Fruit fly (Drosophila melanogaster) whole organism, embryonic: ENCODE results near the gene CG32271.
A peak's percentile ranks its signal among the peaks of the same experiment; 100 is the strongest.

Source experiments
- Ada2b ChIP-seq: fragments of 200-800 bp; sonication (Bioruptor generic); IDR thresholded peaks from 2 replicates; pipeline ENCODE4 v1.3.6; 2022; ENCODE audit warnings: missing biosample characterization, missing genetic modification characterization
- Atf-2 ChIP-seq: fragments of 200-800 bp; sonication (Bioruptor generic); optimal IDR thresholded peaks from 2 replicates; lab custom pipeline; 2016; ENCODE audit warnings: missing biosample characterization, missing genetic modification characterization
- B-H1 ChIP-seq: fragments of 200-800 bp; sonication (Bioruptor generic); IDR thresholded peaks from 3 replicates; pipeline ENCODE4 v1.3.6; 2022; ENCODE audit warnings: missing biosample characterization, missing genetic modification characterization
- BtbVII ChIP-seq: fragments of 200-800 bp; sonication (Bioruptor generic); optimal IDR thresholded peaks from 3 replicates; lab custom pipeline; 2017; ENCODE audit warnings: missing biosample characterization, mild to moderate bottlenecking, missing genetic modification characterization
- CG10274 ChIP-seq: fragments of 200-800 bp; sonication (Bioruptor generic); optimal IDR thresholded peaks from 3 replicates; lab custom pipeline; 2017; ENCODE audit warnings: missing biosample characterization, mild to moderate bottlenecking, missing genetic modification characterization
- CG10366 ChIP-seq: fragments of 200-800 bp; sonication (Bioruptor generic); IDR thresholded peaks from 2 replicates; pipeline ENCODE4 v1.3.6; 2022; ENCODE audit warnings: missing biosample characterization, missing genetic modification characterization
- CG17612 ChIP-seq: fragments of 200-800 bp; sonication (Bioruptor generic); IDR thresholded peaks from 2 replicates; pipeline ENCODE4 v1.3.6; 2022; ENCODE audit warnings: missing biosample characterization, missing genetic modification characterization
- CG2712 ChIP-seq: fragments of 200-800 bp; optimal IDR thresholded peaks from 3 replicates; lab custom pipeline; 2019; ENCODE audit warnings: missing biosample characterization, mild to moderate bottlenecking, missing genetic modification characterization, moderate library complexity
- CG2889 ChIP-seq: fragments of 200-800 bp; sonication (Bioruptor generic); IDR thresholded peaks from 3 replicates; pipeline ENCODE4 v1.3.6; 2022; ENCODE audit warnings: missing biosample characterization, missing genetic modification characterization
- CG30403 ChIP-seq: fragments of 200-800 bp; sonication (Bioruptor generic); optimal IDR thresholded peaks from 3 replicates; lab custom pipeline; 2016; ENCODE audit warnings: missing biosample characterization, missing genetic modification characterization
- CG32772 ChIP-seq: fragments of 200-800 bp; sonication (Bioruptor generic); IDR thresholded peaks from 2 replicates; pipeline ENCODE4 v1.3.6; 2022; ENCODE audit warnings: missing biosample characterization, missing genetic modification characterization
- CG34224 ChIP-seq: fragments of 200-800 bp; sonication (Bioruptor generic); IDR thresholded peaks from 3 replicates; pipeline ENCODE4 v1.3.6; 2022; ENCODE audit warnings: missing biosample characterization, missing genetic modification characterization; ENCODE audit not compliant: partially characterized antibody
- CG34422 ChIP-seq: fragments of 200-800 bp; sonication (Bioruptor generic); IDR thresholded peaks from 3 replicates; pipeline ENCODE4 v1.3.6; 2022; ENCODE audit warnings: missing biosample characterization, missing genetic modification characterization
- CG4730 ChIP-seq: fragments of 200-800 bp; sonication (Bioruptor generic); IDR thresholded peaks from 2 replicates; pipeline ENCODE4 v1.3.6; 2022; ENCODE audit warnings: missing biosample characterization, missing genetic modification characterization
- CG6254 ChIP-seq: fragments of 200-800 bp; sonication (Bioruptor generic); optimal IDR thresholded peaks from 3 replicates; lab custom pipeline; 2017; ENCODE audit warnings: mild to moderate bottlenecking, missing biosample characterization, missing genetic modification reagents, missing genetic modification characterization
- CG6272 ChIP-seq: fragments of 200-800 bp; sonication (Bioruptor generic); IDR thresholded peaks from 2 replicates; pipeline ENCODE4 v1.3.6; 2022; ENCODE audit warnings: missing biosample characterization, missing genetic modification characterization
- CG6683 ChIP-seq: fragments of 200-800 bp; sonication (Bioruptor generic); optimal IDR thresholded peaks from 2 replicates; lab custom pipeline; 2017; ENCODE audit warnings: missing biosample characterization, mild to moderate bottlenecking, missing genetic modification characterization, missing genetic modification reagents
- CG7271 ChIP-seq: fragments of 200-800 bp; sonication (Bioruptor generic); optimal IDR thresholded peaks from 2 replicates; lab custom pipeline; 2018; ENCODE audit warnings: missing biosample characterization, mild to moderate bottlenecking, missing genetic modification characterization, moderate library complexity
- D19B ChIP-seq: fragments of 200-800 bp; sonication (Bioruptor generic); optimal IDR thresholded peaks from 2 replicates; lab custom pipeline; 2017; ENCODE audit warnings: missing biosample characterization, mild to moderate bottlenecking, missing genetic modification characterization
- Dad ChIP-seq: fragments of 200-800 bp; sonication (Bioruptor generic); optimal IDR thresholded peaks from 3 replicates; lab custom pipeline; 2016; ENCODE audit warnings: missing biosample characterization, missing genetic modification characterization
- Doc2 ChIP-seq: fragments of 200-800 bp; sonication (Bioruptor generic); IDR thresholded peaks from 2 replicates; pipeline ENCODE4 v1.3.6; 2022; ENCODE audit warnings: missing biosample characterization, missing genetic modification characterization
- Dref ChIP-seq: fragments of 200-800 bp; sonication (Bioruptor generic); IDR thresholded peaks from 2 replicates; pipeline ENCODE4 v1.3.6; 2022; ENCODE audit warnings: missing biosample characterization, missing genetic modification characterization
- Fer2 ChIP-seq: fragments of 200-800 bp; sonication (Bioruptor generic); optimal IDR thresholded peaks from 2 replicates; lab custom pipeline; 2018; ENCODE audit warnings: missing biosample characterization, mild to moderate bottlenecking, missing genetic modification characterization, moderate library complexity
- MTF-1 ChIP-seq: fragments of 200-800 bp; sonication (Bioruptor generic); optimal IDR thresholded peaks from 2 replicates; lab custom pipeline; 2018; ENCODE audit warnings: missing biosample characterization, mild to moderate bottlenecking, missing genetic modification characterization, borderline replicate concordance
- Med ChIP-seq: fragments of 200-800 bp; sonication (Bioruptor generic); peaks from one replicate; lab custom pipeline; 2016; ENCODE audit warnings: missing biosample characterization, missing genetic modification characterization, mild to moderate bottlenecking, inconsistent platforms, moderate library complexity
- NC2α ChIP-seq: fragments of 200-800 bp; sonication (Bioruptor generic); optimal IDR thresholded peaks from 2 replicates; lab custom pipeline; 2016; ENCODE audit warnings: missing biosample characterization, missing genetic modification characterization
- NK7.1 ChIP-seq: fragments of 200-800 bp; sonication (Bioruptor generic); optimal IDR thresholded peaks from 3 replicates; lab custom pipeline; 2016; ENCODE audit warnings: missing biosample characterization, missing genetic modification characterization
- Neu2 ChIP-seq: fragments of 200-800 bp; sonication (Bioruptor generic); optimal IDR thresholded peaks from 3 replicates; lab custom pipeline; 2016; ENCODE audit warnings: missing biosample characterization, missing genetic modification characterization, borderline replicate concordance
- Oli ChIP-seq: fragments of 200-800 bp; sonication (Bioruptor generic); optimal IDR thresholded peaks from 2 replicates; lab custom pipeline; 2018; ENCODE audit warnings: missing biosample characterization, mild to moderate bottlenecking, missing genetic modification characterization, moderate library complexity
- Optix ChIP-seq: fragments of 200-800 bp; sonication (Bioruptor generic); IDR thresholded peaks from 3 replicates; pipeline ENCODE4 v1.3.6; 2022; ENCODE audit warnings: missing biosample characterization, missing genetic modification characterization
- Pdp1 ChIP-seq, 2 experiments: fragments of 200-800 bp; sonication (Bioruptor generic); optimal IDR thresholded peaks; 3 replicates each; lab custom pipeline; 2016; ENCODE audit warnings: missing biosample characterization in 2 of 2, missing genetic modification characterization in 2 of 2, mild to moderate bottlenecking in 1 of 2, moderate library complexity in 1 of 2
- Sry-δ ChIP-seq: fragments of 200-800 bp; sonication (Bioruptor generic); optimal IDR thresholded peaks from 2 replicates; lab custom pipeline; 2016; ENCODE audit warnings: missing biosample characterization, missing genetic modification characterization
- Trl ChIP-seq, 3 experiments: fragments of >200 bp in 2 of 3; fragments of 200-800 bp in 1 of 3; sonication (Bioruptor generic) in 1 of 3; optimal IDR thresholded peaks; 2 replicates in 1 of 3; 3 replicates in 2 of 3; lab custom pipeline; 2016 to 2017; ENCODE audit warnings: missing biosample characterization in 1 of 3, missing genetic modification characterization in 1 of 3
- cato ChIP-seq: fragments of 200-800 bp; sonication (Bioruptor generic); optimal IDR thresholded peaks from 2 replicates; lab custom pipeline; 2016; ENCODE audit warnings: missing biosample characterization, missing genetic modification characterization, borderline replicate concordance
- corto ChIP-seq: fragments of 200-800 bp; sonication (Bioruptor generic); optimal IDR thresholded peaks from 2 replicates; lab custom pipeline; 2016; ENCODE audit warnings: missing biosample characterization, mild to moderate bottlenecking, missing genetic modification characterization, moderate library complexity
- crol ChIP-seq: fragments of 200-800 bp; sonication (Bioruptor generic); IDR thresholded peaks from 2 replicates; pipeline ENCODE4 v1.3.6; 2022; ENCODE audit warnings: missing biosample characterization, missing genetic modification characterization
- ems ChIP-seq: fragments of 200-800 bp; sonication (Bioruptor generic); optimal IDR thresholded peaks from 3 replicates; lab custom pipeline; 2016; ENCODE audit warnings: missing biosample characterization, missing genetic modification characterization
- fru ChIP-seq: fragments of >200 bp; optimal IDR thresholded peaks from 2 replicates; lab custom pipeline; 2017
- grau ChIP-seq: fragments of 200-800 bp; optimal IDR thresholded peaks from 3 replicates; lab custom pipeline; 2019; ENCODE audit warnings: missing biosample characterization, mild to moderate bottlenecking, missing genetic modification characterization, moderate library complexity
- lab ChIP-seq: fragments of 200-800 bp; sonication (Bioruptor generic); optimal IDR thresholded peaks from 3 replicates; lab custom pipeline; 2017; ENCODE audit warnings: missing biosample characterization, missing genetic modification characterization, mild to moderate bottlenecking, moderate library complexity, missing genetic modification reagents
- mam ChIP-seq: fragments of 200-800 bp; sonication (Bioruptor generic); optimal IDR thresholded peaks from 3 replicates; lab custom pipeline; 2016; ENCODE audit warnings: missing biosample characterization, missing genetic modification characterization
- pan ChIP-seq, 4 experiments: fragments of >200 bp in 3 of 4; fragments of 200-800 bp in 1 of 4; sonication (Bioruptor generic) in 1 of 4; optimal IDR thresholded peaks in 3 of 4; IDR thresholded peaks in 1 of 4; 2 replicates each; pipeline versions ENCODE4 v1.3.6 to Lab custom; 2017 to 2022; ENCODE audit warnings: missing biosample characterization in 2 of 4, missing genetic modification characterization in 2 of 4, mixed read lengths in 1 of 4
- repo ChIP-seq: fragments of 200-800 bp; sonication (Bioruptor generic); optimal IDR thresholded peaks from 2 replicates; lab custom pipeline; 2016; ENCODE audit warnings: missing biosample characterization, missing genetic modification characterization
- shn ChIP-seq: fragments of 200-800 bp; sonication (Bioruptor generic); optimal IDR thresholded peaks from 3 replicates; lab custom pipeline; 2016; ENCODE audit warnings: missing biosample characterization, missing genetic modification characterization
- slou ChIP-seq: fragments of 200-800 bp; sonication (Bioruptor generic); optimal IDR thresholded peaks from 3 replicates; lab custom pipeline; 2016; ENCODE audit warnings: missing biosample characterization, missing genetic modification characterization
- slp2 ChIP-seq: fragments of 200-800 bp; sonication (Bioruptor generic); optimal IDR thresholded peaks from 2 replicates; lab custom pipeline; 2016; ENCODE audit warnings: missing biosample characterization, missing genetic modification characterization
- sna ChIP-seq: fragments of 200-800 bp; sonication (Bioruptor generic); IDR thresholded peaks from 2 replicates; pipeline ENCODE4 v1.3.6; 2022; ENCODE audit warnings: missing biosample characterization, missing genetic modification characterization; ENCODE audit not compliant: partially characterized antibody
- stc ChIP-seq: fragments of 200-800 bp; sonication (Bioruptor generic); IDR thresholded peaks from 2 replicates; pipeline ENCODE4 v1.3.6; 2022; ENCODE audit warnings: missing biosample characterization, missing genetic modification characterization
- tio ChIP-seq: fragments of 200-800 bp; sonication (Bioruptor generic); optimal IDR thresholded peaks from 2 replicates; lab custom pipeline; 2017; ENCODE audit warnings: missing biosample characterization, missing genetic modification characterization, inconsistent platforms
- vfl ChIP-seq: fragments of 200-800 bp; sonication (Bioruptor generic); optimal IDR thresholded peaks from 2 replicates; lab custom pipeline; 2016; ENCODE audit warnings: missing biosample characterization, missing genetic modification characterization

CG32271 gene

dm6 chr3L:3194059-3194458 is 8.9 kb downstream of the CG32271 start (continued):
- peak; percentile 52 for TF ChIP-seq CG10274
- TF ChIP-seq Neu2 (GFP tag; lab: Kevin White, UChicago): no peak
- TF ChIP-seq BtbVII (GFP tag; lab: Kevin White, UChicago): peak; percentile 95
- peak; percentile 93 for TF ChIP-seq Oli (tag; lab: Kevin White, UChicago)
- no peak for TF ChIP-seq Dref (GFP tag; lab: Robert Waterston, UW)
- peak; percentile 50 for TF ChIP-seq slp2
- TF ChIP-seq Optix: peak; percentile 85; the same call in 2 of the 3 replicates
- no peak for TF ChIP-seq pan (optimal IDR thresholded peaks at IDR 0.05; lab: Kevin White, UChicago)
- peak in 1 of 2 experiments; percentile 97 for TF ChIP-seq pan (GFP tag; optimal IDR thresholded peaks at IDR 0.05 in 1 of 2, IDR thresholded peaks at IDR 0.05 in 1 of 2)
- TF ChIP-seq CG4730 (GFP tag; lab: Robert Waterston, UW): peak; percentile 90
- peak; percentile 73 for TF ChIP-seq Doc2 (GFP tag; lab: Robert Waterston, UW)
- TF ChIP-seq B-H1 (GFP tag; lab: Robert Waterston, UW): peak; percentile 93
- TF ChIP-seq CG34422 (GFP tag; lab: Robert Waterston, UW): peak; percentile 97
- TF ChIP-seq MTF-1: peak; percentile 89
- TF ChIP-seq stc: peak; percentile 93
- TF ChIP-seq CG6254 (GFP tag; lab: Kevin White, UChicago): peak; percentile 93
- TF ChIP-seq NK7.1 (GFP tag; lab: Kevin White, UChicago): peak; percentile 46
- TF ChIP-seq lab (GFP tag; lab: Kevin White, UChicago): peak; percentile 97
- peak; percentile 93 for TF ChIP-seq CG32772 (GFP tag; lab: Robert Waterston, UW)
- TF ChIP-seq NC2α: no peak
- no peak for TF ChIP-seq sna (GFP tag; lab: Robert Waterston, UW)
- peak; percentile 85 for TF ChIP-seq CG30403
- no peak for TF ChIP-seq Trl (optimal IDR thresholded peaks at IDR 0.05; lab: Kevin White, UChicago)
- TF ChIP-seq Trl (GFP tag; optimal IDR thresholded peaks at IDR 0.05; lab: Kevin White, UChicago): peak; percentile 47
- TF ChIP-seq CG7271: peak; percentile 92
- peak; percentile 91 for TF ChIP-seq Med
- TF ChIP-seq CG6272 (GFP tag; lab: Robert Waterston, UW): peak; percentile 81
- TF ChIP-seq ems (GFP tag; lab: Kevin White, UChicago): peak; percentile 63
- peak; percentile 81 for TF ChIP-seq CG2889 (GFP tag; lab: Robert Waterston, UW)
- TF ChIP-seq cato (GFP tag; lab: Kevin White, UChicago): peak; percentile 66
- TF ChIP-seq mam: peak; percentile 57
- peak; percentile 91 for TF ChIP-seq grau (tag; lab: Kevin White, UChicago)
- peak; percentile 77 for TF ChIP-seq Fer2 (tag; lab: Kevin White, UChicago)
- TF ChIP-seq slou (GFP tag; lab: Kevin White, UChicago): no peak
- TF ChIP-seq Dad (GFP tag; lab: Kevin White, UChicago): peak; percentile 58
- no peak for TF ChIP-seq fru (lab: Kevin White, UChicago)
- peak; percentile 88 for TF ChIP-seq tio (GFP tag; lab: Kevin White, UChicago)
- peak; percentile 55 for TF ChIP-seq Pdp1 (GFP tag; optimal IDR thresholded peaks at IDR 0.05; lab: Kevin White, UChicago)
- peak; percentile 95 for TF ChIP-seq CG2712 (tag; lab: Kevin White, UChicago)
- TF ChIP-seq Ada2b (GFP tag; lab: Robert Waterston, UW): peak; percentile 95
- TF ChIP-seq Sry-δ (GFP tag; lab: Kevin White, UChicago): peak; percentile 5
- TF ChIP-seq CG34224: no peak
- peak; percentile 27 for TF ChIP-seq Atf-2 (GFP tag; lab: Kevin White, UChicago)
- TF ChIP-seq crol (GFP tag; lab: Robert Waterston, UW): peak; percentile 53
- TF ChIP-seq shn (GFP tag; lab: Kevin White, UChicago): no peak
- TF ChIP-seq CG6683 (GFP tag; lab: Kevin White, UChicago): peak; percentile 86
- TF ChIP-seq vfl (GFP tag; lab: Kevin White, UChicago): peak; percentile 41
- peak; percentile 93 for TF ChIP-seq corto (GFP tag; lab: Kevin White, UChicago)
- TF ChIP-seq repo (GFP tag; lab: Kevin White, UChicago): peak; percentile 48
- peak; percentile 70 for TF ChIP-seq CG17612
- peak; percentile 94 for TF ChIP-seq CG10366
- TF ChIP-seq D19B: peak; percentile 79
